Fruit fly (Drosophila melanogaster) whole organism, embryonic: ENCODE measurements around the gene aop.

Experiments used
- Abd-B ChIP-seq: fragments of 200-800 bp; sonication (Bioruptor generic); optimal IDR thresholded peaks from 2 replicates; lab custom pipeline; 2018; ENCODE audit warnings: missing biosample characterization, mild to moderate bottlenecking, missing genetic modification characterization, moderate library complexity
- Blimp-1 ChIP-seq: fragments of 200-800 bp; sonication (Bioruptor generic); optimal IDR thresholded peaks from 3 replicates; lab custom pipeline; 2018; ENCODE audit warnings: missing biosample characterization, missing genetic modification characterization, mild to moderate bottlenecking, moderate library complexity, missing genetic modification reagents
- Bteb2 ChIP-seq: fragments of 200-800 bp; sonication (Bioruptor generic); optimal IDR thresholded peaks from 2 replicates; lab custom pipeline; 2016; ENCODE audit warnings: missing biosample characterization, missing genetic modification characterization
- CG1233 ChIP-seq: fragments of 200-800 bp; sonication (Bioruptor generic); optimal IDR thresholded peaks from 4 replicates; lab custom pipeline; 2018; ENCODE audit warnings: missing biosample characterization, mild to moderate bottlenecking, missing genetic modification characterization
- CG13296 ChIP-seq: fragments of 200-800 bp; sonication (Bioruptor generic); optimal IDR thresholded peaks from 3 replicates; lab custom pipeline; 2018; ENCODE audit warnings: missing biosample characterization, mild to moderate bottlenecking, missing genetic modification characterization
- CG13624 ChIP-seq: fragments of 200-800 bp; sonication (Bioruptor generic); optimal IDR thresholded peaks from 2 replicates; lab custom pipeline; 2016; ENCODE audit warnings: missing biosample characterization, missing genetic modification characterization
- CG14965 ChIP-seq: fragments of 200-800 bp; sonication (Bioruptor generic); optimal IDR thresholded peaks from 2 replicates; lab custom pipeline; 2016; ENCODE audit warnings: missing biosample characterization, missing genetic modification characterization, borderline replicate concordance
- CG15514 ChIP-seq: fragments of 200-800 bp; sonication (Bioruptor generic); optimal IDR thresholded peaks from 3 replicates; lab custom pipeline; 2017; ENCODE audit warnings: missing biosample characterization, missing genetic modification characterization, mild to moderate bottlenecking, moderate library complexity, missing genetic modification reagents
- CG17568 ChIP-seq: fragments of 200-800 bp; sonication (Bioruptor generic); optimal IDR thresholded peaks from 2 replicates; lab custom pipeline; 2018; ENCODE audit warnings: missing biosample characterization, mild to moderate bottlenecking, missing genetic modification characterization, moderate library complexity
- CG32532 ChIP-seq: fragments of 200-800 bp; sonication (Bioruptor generic); IDR thresholded peaks from 2 replicates; pipeline ENCODE4 v1.3.6; 2022; ENCODE audit warnings: missing biosample characterization, missing genetic modification characterization
- CG32767 ChIP-seq: fragments of 200-800 bp; sonication (Bioruptor generic); IDR thresholded peaks from 2 replicates; pipeline ENCODE4 v1.3.6; 2022; ENCODE audit warnings: missing biosample characterization, missing genetic modification characterization
- CG34224 ChIP-seq: fragments of 200-800 bp; sonication (Bioruptor generic); IDR thresholded peaks from 3 replicates; pipeline ENCODE4 v1.3.6; 2022; ENCODE audit warnings: missing biosample characterization, missing genetic modification characterization; ENCODE audit not compliant: partially characterized antibody
- CG4404 ChIP-seq: fragments of 200-800 bp; sonication (Bioruptor generic); IDR thresholded peaks from 2 replicates; pipeline ENCODE4 v1.3.6; 2022; ENCODE audit warnings: missing biosample characterization, missing genetic modification characterization
- CG4730 ChIP-seq: fragments of 200-800 bp; sonication (Bioruptor generic); IDR thresholded peaks from 2 replicates; pipeline ENCODE4 v1.3.6; 2022; ENCODE audit warnings: missing biosample characterization, missing genetic modification characterization
- CG6272 ChIP-seq: fragments of 200-800 bp; sonication (Bioruptor generic); IDR thresholded peaks from 2 replicates; pipeline ENCODE4 v1.3.6; 2022; ENCODE audit warnings: missing biosample characterization, missing genetic modification characterization
- CG7271 ChIP-seq: fragments of 200-800 bp; sonication (Bioruptor generic); optimal IDR thresholded peaks from 2 replicates; lab custom pipeline; 2018; ENCODE audit warnings: missing biosample characterization, mild to moderate bottlenecking, missing genetic modification characterization, moderate library complexity
- CG7357 ChIP-seq: fragments of 200-800 bp; sonication (Bioruptor generic); IDR thresholded peaks from 3 replicates; pipeline ENCODE4 v1.3.6; 2022; ENCODE audit warnings: missing biosample characterization, missing genetic modification characterization
- CG7745 ChIP-seq: fragments of 200-800 bp; sonication (Bioruptor generic); optimal IDR thresholded peaks from 2 replicates; lab custom pipeline; 2018; ENCODE audit warnings: missing biosample characterization, mild to moderate bottlenecking, missing genetic modification characterization, moderate library complexity
- CG8765 ChIP-seq: fragments of 200-800 bp; sonication (Bioruptor generic); IDR thresholded peaks from 2 replicates; pipeline ENCODE4 v1.3.6; 2022; ENCODE audit warnings: missing biosample characterization, missing genetic modification characterization
- CG9609 ChIP-seq: fragments of 200-800 bp; sonication (Bioruptor generic); optimal IDR thresholded peaks from 3 replicates; lab custom pipeline; 2016; ENCODE audit warnings: missing biosample characterization, missing genetic modification characterization
- CG9797 ChIP-seq: fragments of 200-800 bp; sonication (Bioruptor generic); optimal IDR thresholded peaks from 3 replicates; lab custom pipeline; 2018; ENCODE audit warnings: missing biosample characterization, mild to moderate bottlenecking, missing genetic modification characterization
- Dbx ChIP-seq: fragments of 200-800 bp; sonication (Bioruptor generic); IDR thresholded peaks from 3 replicates; pipeline ENCODE4 v1.3.6; 2022; ENCODE audit warnings: missing biosample characterization, missing genetic modification characterization
- E2f1 ChIP-seq: fragments of 200-800 bp; sonication (Bioruptor generic); IDR thresholded peaks from 2 replicates; pipeline ENCODE4 v1.3.6; 2022; ENCODE audit warnings: missing biosample characterization, missing genetic modification characterization
- Ets97D ChIP-seq: fragments of 200-800 bp; sonication (Bioruptor generic); optimal IDR thresholded peaks from 3 replicates; lab custom pipeline; 2016; ENCODE audit warnings: missing biosample characterization, missing genetic modification characterization
- HLHmδ ChIP-seq: fragments of 200-800 bp; sonication (Bioruptor generic); optimal IDR thresholded peaks from 2 replicates; lab custom pipeline; 2018; ENCODE audit warnings: missing biosample characterization, mild to moderate bottlenecking, missing genetic modification characterization, moderate library complexity
- Hsf ChIP-seq: fragments of 200-800 bp; sonication (Bioruptor generic); optimal IDR thresholded peaks from 3 replicates; lab custom pipeline; 2016; ENCODE audit warnings: missing biosample characterization, missing genetic modification characterization
- MTF-1 ChIP-seq: fragments of 200-800 bp; sonication (Bioruptor generic); optimal IDR thresholded peaks from 2 replicates; lab custom pipeline; 2018; ENCODE audit warnings: missing biosample characterization, mild to moderate bottlenecking, missing genetic modification characterization, borderline replicate concordance
- Mes4 ChIP-seq: fragments of 200-800 bp; sonication (Bioruptor generic); optimal IDR thresholded peaks from 2 replicates; lab custom pipeline; 2016; ENCODE audit warnings: missing biosample characterization, missing genetic modification characterization
- Opbp ChIP-seq: fragments of 200-800 bp; sonication (Bioruptor generic); IDR thresholded peaks from 3 replicates; pipeline ENCODE4 v1.3.6; 2022; ENCODE audit warnings: missing biosample characterization, missing genetic modification characterization; ENCODE audit not compliant: partially characterized antibody
- Poxn ChIP-seq: fragments of 200-800 bp; sonication (Bioruptor generic); IDR thresholded peaks from 2 replicates; pipeline ENCODE4 v1.3.6; 2022; ENCODE audit warnings: missing biosample characterization, missing genetic modification characterization
- Ptx1 ChIP-seq: fragments of 200-800 bp; sonication (Bioruptor generic); IDR thresholded peaks from 2 replicates; pipeline ENCODE4 v1.3.6; 2022; ENCODE audit warnings: missing biosample characterization, missing genetic modification characterization
- Rfx ChIP-seq: fragments of 200-800 bp; sonication (Bioruptor generic); IDR thresholded peaks from 2 replicates; pipeline ENCODE4 v1.3.6; 2022; ENCODE audit warnings: missing biosample characterization, missing genetic modification characterization
- Stat92E ChIP-seq, 3 experiments: fragments of >200 bp in 2 of 3; fragments of 200-800 bp in 1 of 3; sonication (Bioruptor generic) in 1 of 3; optimal IDR thresholded peaks; 2 replicates each; lab custom pipeline; 2017 to 2019; ENCODE audit warnings: missing biosample characterization in 3 of 3, missing genetic modification characterization in 3 of 3, mild to moderate bottlenecking in 1 of 3, moderate library complexity in 1 of 3
- bab2 ChIP-seq: fragments of 200-800 bp; sonication (Bioruptor generic); optimal IDR thresholded peaks from 2 replicates; lab custom pipeline; 2016; ENCODE audit warnings: missing biosample characterization, missing genetic modification characterization
- cas ChIP-seq: fragments of 200-800 bp; sonication (Bioruptor generic); IDR thresholded peaks from 2 replicates; pipeline ENCODE4 v1.3.6; 2022; ENCODE audit warnings: missing biosample characterization, missing genetic modification characterization
- caup ChIP-seq: fragments of 200-800 bp; sonication (Bioruptor generic); optimal IDR thresholded peaks from 3 replicates; lab custom pipeline; 2017; ENCODE audit warnings: missing biosample characterization, mild to moderate bottlenecking, missing genetic modification characterization, moderate library complexity; ENCODE audit not compliant: severe bottlenecking
- emc ChIP-seq: fragments of 200-800 bp; sonication (Bioruptor generic); optimal IDR thresholded peaks from 2 replicates; lab custom pipeline; 2016; ENCODE audit warnings: missing biosample characterization, missing genetic modification characterization
- ewg ChIP-seq: fragments of 200-800 bp; sonication (Bioruptor generic); optimal IDR thresholded peaks from 3 replicates; lab custom pipeline; 2017; ENCODE audit warnings: mild to moderate bottlenecking, missing biosample characterization, missing genetic modification reagents, missing genetic modification characterization
- exex ChIP-seq: fragments of 200-800 bp; sonication (Bioruptor generic); optimal IDR thresholded peaks from 4 replicates; lab custom pipeline; 2018; ENCODE audit warnings: missing biosample characterization, mild to moderate bottlenecking, missing genetic modification characterization, moderate library complexity
- ind ChIP-seq: fragments of 200-800 bp; sonication (Bioruptor generic); optimal IDR thresholded peaks from 3 replicates; lab custom pipeline; 2016; ENCODE audit warnings: missing biosample characterization, missing genetic modification characterization
- lbe ChIP-seq: fragments of 200-800 bp; sonication (Bioruptor generic); optimal IDR thresholded peaks from 2 replicates; lab custom pipeline; 2016; ENCODE audit warnings: missing biosample characterization, mild to moderate bottlenecking, missing genetic modification characterization
- mirr ChIP-seq: fragments of 200-800 bp; sonication (Bioruptor generic); optimal IDR thresholded peaks from 3 replicates; lab custom pipeline; 2018; ENCODE audit warnings: missing biosample characterization, mild to moderate bottlenecking, missing genetic modification characterization
- nau ChIP-seq: fragments of 200-800 bp; sonication (Bioruptor generic); optimal IDR thresholded peaks from 3 replicates; lab custom pipeline; 2017; ENCODE audit warnings: missing biosample characterization, mild to moderate bottlenecking, missing genetic modification characterization, missing genetic modification reagents
- pzg ChIP-seq: fragments of 200-800 bp; sonication (Bioruptor generic); optimal IDR thresholded peaks from 3 replicates; lab custom pipeline; 2018; ENCODE audit warnings: missing biosample characterization, mild to moderate bottlenecking, missing genetic modification characterization, moderate library complexity
- row ChIP-seq: fragments of 200-800 bp; sonication (Bioruptor generic); IDR thresholded peaks from 3 replicates; pipeline ENCODE4 v1.3.6; 2022; ENCODE audit warnings: missing biosample characterization, missing genetic modification characterization
- sr ChIP-seq: fragments of 200-800 bp; sonication (Bioruptor generic); IDR thresholded peaks from 3 replicates; pipeline ENCODE4 v1.3.6; 2022; ENCODE audit warnings: missing biosample characterization, missing genetic modification characterization
- tio ChIP-seq: fragments of 200-800 bp; sonication (Bioruptor generic); optimal IDR thresholded peaks from 2 replicates; lab custom pipeline; 2017; ENCODE audit warnings: missing biosample characterization, missing genetic modification characterization, inconsistent platforms
- zen2 ChIP-seq: fragments of 200-800 bp; sonication (Bioruptor generic); IDR thresholded peaks from 3 replicates; pipeline ENCODE4 v1.3.6; 2022; ENCODE audit warnings: missing biosample characterization, missing genetic modification characterization; ENCODE audit not compliant: partially characterized antibody

aop gene

DNA sequence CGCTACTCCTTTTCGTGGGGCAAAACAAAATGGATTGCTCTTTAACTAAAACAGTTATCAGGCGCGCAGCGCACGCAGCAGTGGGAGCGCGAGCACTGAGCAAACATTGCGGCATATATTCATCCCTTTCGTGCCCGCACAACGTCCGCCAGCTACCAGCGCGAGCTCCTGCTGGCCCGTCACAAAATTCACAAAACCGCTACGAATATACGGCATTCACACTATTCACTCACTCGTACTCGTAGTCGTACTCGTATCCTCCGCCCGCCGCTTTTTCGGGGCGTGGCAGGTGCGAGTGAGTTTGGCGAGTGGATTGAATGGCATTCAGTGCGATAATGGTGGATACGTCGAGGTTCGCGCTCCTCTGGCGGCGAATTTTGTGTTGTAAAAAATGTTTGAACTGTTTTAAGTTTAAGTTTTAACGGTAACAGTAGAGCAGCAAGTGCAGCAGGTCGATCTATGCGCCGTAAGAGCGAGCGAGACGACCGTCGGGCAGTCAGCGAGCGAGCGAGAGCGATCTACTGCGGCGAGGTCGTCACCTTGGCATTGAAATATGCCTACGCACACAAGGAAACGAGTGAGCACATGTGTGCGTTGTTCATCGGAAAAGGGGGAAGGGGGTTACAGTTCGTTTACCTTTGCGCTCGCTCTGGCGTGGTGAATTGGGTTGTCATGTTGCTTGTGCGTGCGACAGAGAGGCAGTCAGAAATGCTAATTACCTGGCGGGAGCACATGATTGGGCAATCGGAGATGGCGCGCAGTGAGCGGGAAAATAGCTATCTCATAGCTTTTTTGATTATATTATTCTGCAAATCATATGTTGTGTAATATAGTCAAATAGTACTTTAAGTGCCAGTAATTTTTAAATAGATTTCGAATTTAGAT, 18.3 kb upstream of the aop start (continued):
- peak; percentile 92 for TF ChIP-seq HLHmδ (GFP tag; lab: Kevin White, UChicago)
- peak; percentile 43 for TF ChIP-seq CG6272 (GFP tag; lab: Robert Waterston, UW)
- peak; percentile 54 for TF ChIP-seq lbe
- no peak for TF ChIP-seq CG9797 (GFP tag; lab: Kevin White, UChicago)
- no peak for TF ChIP-seq zen2 (GFP tag; lab: Robert Waterston, UW)
- no peak for TF ChIP-seq Dbx (GFP tag; lab: Robert Waterston, UW)
- TF ChIP-seq CG9609 (GFP tag; lab: Kevin White, UChicago), result no peak
- peak; percentile 64 for TF ChIP-seq exex (tag; lab: Kevin White, UChicago)
- no peak for TF ChIP-seq E2f1 (GFP tag; lab: Robert Waterston, UW)
- peak; percentile 13 for TF ChIP-seq ind (GFP tag; lab: Kevin White, UChicago)
- TF ChIP-seq row (GFP tag; lab: Robert Waterston, UW), result no peak
- no peak for TF ChIP-seq CG4404 (GFP tag; lab: Robert Waterston, UW)
- TF ChIP-seq Poxn (GFP tag; lab: Robert Waterston, UW), result no peak
- no peak for TF ChIP-seq CG32532 (GFP tag; lab: Robert Waterston, UW)
- TF ChIP-seq mirr (GFP tag; lab: Kevin White, UChicago), result peak; percentile 86
- TF ChIP-seq CG7271 (tag; lab: Kevin White, UChicago), result no peak
- TF ChIP-seq cas (GFP tag; lab: Robert Waterston, UW), result no peak
- TF ChIP-seq CG34224, result no peak
- TF ChIP-seq Blimp-1, result peak; percentile 16
- peak; percentile 42 for TF ChIP-seq MTF-1 (GFP tag; lab: Kevin White, UChicago)
- no peak for TF ChIP-seq CG4730 (GFP tag; lab: Robert Waterston, UW)
- TF ChIP-seq CG7745 (tag; lab: Kevin White, UChicago), result no peak
- TF ChIP-seq Hsf (GFP tag; lab: Kevin White, UChicago), result peak; percentile 45
- TF ChIP-seq CG13624 (GFP tag; lab: Kevin White, UChicago), result no peak
- no peak for TF ChIP-seq Mes4
- TF ChIP-seq Rfx (GFP tag; lab: Robert Waterston, UW), result no peak
- no peak for TF ChIP-seq Abd-B
- no peak for TF ChIP-seq emc
- TF ChIP-seq CG13296, result peak; percentile 84
- TF ChIP-seq CG1233, result peak; percentile 29
- TF ChIP-seq CG14965 (GFP tag; lab: Kevin White, UChicago), result no peak
- no peak for TF ChIP-seq nau (GFP tag; lab: Kevin White, UChicago)
- TF ChIP-seq Ets97D (GFP tag; lab: Kevin White, UChicago), result no peak
- TF ChIP-seq Ptx1 (GFP tag; lab: Robert Waterston, UW), result no peak
- no peak for TF ChIP-seq Opbp (GFP tag; lab: Robert Waterston, UW)
- TF ChIP-seq pzg (GFP tag; lab: Kevin White, UChicago), result peak; percentile 18
- peak; percentile 46 for TF ChIP-seq caup (GFP tag; lab: Kevin White, UChicago)
- TF ChIP-seq CG8765 (GFP tag; lab: Robert Waterston, UW), result no peak
- TF ChIP-seq ewg, result peak; percentile 35
- TF ChIP-seq CG15514 (GFP tag; lab: Kevin White, UChicago), result peak; percentile 59
- TF ChIP-seq bab2, result no peak
- TF ChIP-seq tio (GFP tag; lab: Kevin White, UChicago), result peak; percentile 24
- no peak for TF ChIP-seq CG32767 (GFP tag; lab: Robert Waterston, UW)
- TF ChIP-seq CG17568 (GFP tag; lab: Kevin White, UChicago), result no peak
- TF ChIP-seq Bteb2 (GFP tag; lab: Kevin White, UChicago), result no peak
- peak; percentile 87 for TF ChIP-seq CG7357
- peak in 1 of 3 experiments; percentile 97 for TF ChIP-seq Stat92E (GFP tag; optimal IDR thresholded peaks at IDR 0.05; lab: Kevin White, UChicago)
- no peak for TF ChIP-seq sr (GFP tag; lab: Robert Waterston, UW)
